Fruit fly (Drosophila melanogaster): ENCODE measurements around the gene CG11162.

CG11162 gene

DNA sequence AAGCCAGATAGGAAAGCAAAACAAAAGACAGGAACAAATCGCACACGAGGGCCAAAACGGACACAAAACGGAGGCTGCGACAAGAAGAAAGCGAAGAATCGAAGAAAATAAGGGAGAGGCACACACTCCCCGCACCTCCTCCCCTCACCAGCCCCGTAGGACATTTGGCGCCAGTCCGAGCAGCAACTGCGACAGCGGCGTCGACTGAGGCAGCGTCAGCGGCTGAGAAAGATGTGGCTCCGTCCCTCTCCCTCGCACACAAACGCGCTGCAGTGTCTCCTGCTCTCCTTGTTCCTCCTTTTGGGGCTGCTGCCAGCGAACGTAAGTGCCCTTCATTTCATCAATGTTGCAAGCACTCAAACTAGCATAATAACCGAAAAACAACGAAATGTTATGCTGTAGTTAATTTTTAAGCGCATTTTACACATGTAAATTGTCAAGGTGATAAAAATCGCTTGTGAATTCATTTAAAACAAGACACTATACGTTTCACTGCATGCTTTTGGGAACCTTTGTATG lies 6.3 kb upstream of the CG11162 start:
- TF ChIP-seq aop (GFP tag; IDR thresholded peaks at IDR 0.05) (no peak), CG15696 (tag; optimal IDR thresholded peaks at IDR 0.05) (no peak), vfl (GFP tag; optimal IDR thresholded peaks at IDR 0.05) (no peak), CG11456 (GFP tag; IDR thresholded peaks at IDR 0.05) (no peak), ttk (GFP tag; IDR thresholded peaks at IDR 0.05) (no peak), crol (GFP tag; IDR thresholded peaks at IDR 0.05) (peak; percentile 59; the same call in 1 of the 2 replicates), CG10321 (GFP tag; IDR thresholded peaks at IDR 0.05) (peak; percentile 39; the same call in 1 of the 2 replicates), CG8281 (tag; optimal IDR thresholded peaks at IDR 0.05) (peak; percentile 93), CG1832 (GFP tag; optimal IDR thresholded peaks at IDR 0.05) (peak; percentile 65), jumu (GFP tag; optimal IDR thresholded peaks at IDR 0.05) (no peak), Adf1 (GFP tag; IDR thresholded peaks at IDR 0.05) (peak; percentile 94), Camta (GFP tag; optimal IDR thresholded peaks at IDR 0.05) (no peak), Dek (tag; optimal IDR thresholded peaks at IDR 0.05) (no peak), CkIIα-i1 (GFP tag; IDR thresholded peaks at IDR 0.05) (no peak), CG11247 (GFP tag; IDR thresholded peaks at IDR 0.05) (no peak), unpg (GFP tag; optimal IDR thresholded peaks at IDR 0.05) (no peak), CG13894 (tag; optimal IDR thresholded peaks at IDR 0.05) (no peak), CG8765 (GFP tag; IDR thresholded peaks at IDR 0.05) (no peak), Med (GFP tag) (peak; percentile 24)

DNA sequence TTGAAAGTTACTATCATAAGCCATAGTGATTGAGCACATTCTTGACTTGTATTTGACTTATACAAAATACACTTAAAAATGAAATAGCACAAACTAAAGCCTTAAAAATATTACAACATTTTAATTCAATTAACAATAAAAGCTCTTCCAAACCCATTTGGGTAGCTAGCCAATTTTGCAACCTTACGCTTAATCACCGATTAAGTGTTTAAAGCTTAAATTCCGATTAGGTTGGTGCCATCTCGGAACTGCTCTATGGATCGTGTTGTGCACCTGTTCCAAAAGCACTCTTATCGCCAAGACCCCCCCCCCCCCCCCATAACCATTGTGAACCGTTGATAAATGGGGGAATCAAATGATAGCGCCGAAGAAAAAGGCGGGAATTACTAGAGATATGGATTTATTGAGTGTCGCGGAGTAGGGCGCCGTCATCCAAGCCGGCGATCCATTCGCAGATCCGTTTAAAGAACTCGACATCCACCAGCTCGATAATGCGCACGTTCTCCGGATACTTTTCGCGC lies 1.3 kb downstream of the CG11162 start:
- TF ChIP-seq GATAe (GFP tag; conservative IDR thresholded peaks at IDR 0.05), result peak; percentile 25; the same call in 1 of the 2 replicates
- TF ChIP-seq sug (tag; optimal IDR thresholded peaks at IDR 0.05), result peak; percentile 27
- peak; percentile 2 for TF ChIP-seq CG15514 (GFP tag; optimal IDR thresholded peaks at IDR 0.05)
- no peak for TF ChIP-seq CG1529 (GFP tag; optimal IDR thresholded peaks at IDR 0.05)
- peak; percentile 5 for TF ChIP-seq Hey (tag; optimal IDR thresholded peaks at IDR 0.05)
- no peak for TF ChIP-seq Spps (tag; optimal IDR thresholded peaks at IDR 0.05)
- TF ChIP-seq crol (GFP tag; IDR thresholded peaks at IDR 0.05), result peak; percentile 67
- peak; percentile 3 for TF ChIP-seq CG34376 (GFP tag; optimal IDR thresholded peaks at IDR 0.05)
- peak; percentile 71 for TF ChIP-seq CG2712 (tag; optimal IDR thresholded peaks at IDR 0.05)
- peak; percentile 91 for TF ChIP-seq exex (tag; optimal IDR thresholded peaks at IDR 0.05)
- no peak for TF ChIP-seq ttk (GFP tag; IDR thresholded peaks at IDR 0.05)
- peak; percentile 44 for TF ChIP-seq grn (GFP tag; optimal IDR thresholded peaks at IDR 0.05)
- TF ChIP-seq Dp (GFP tag; optimal IDR thresholded peaks at IDR 0.05), result peak; percentile 9
- TF ChIP-seq CG10979 (tag; optimal IDR thresholded peaks at IDR 0.05), result no peak
- TF ChIP-seq HmgZ (tag; optimal IDR thresholded peaks at IDR 0.05), result peak; percentile 20

DNA sequence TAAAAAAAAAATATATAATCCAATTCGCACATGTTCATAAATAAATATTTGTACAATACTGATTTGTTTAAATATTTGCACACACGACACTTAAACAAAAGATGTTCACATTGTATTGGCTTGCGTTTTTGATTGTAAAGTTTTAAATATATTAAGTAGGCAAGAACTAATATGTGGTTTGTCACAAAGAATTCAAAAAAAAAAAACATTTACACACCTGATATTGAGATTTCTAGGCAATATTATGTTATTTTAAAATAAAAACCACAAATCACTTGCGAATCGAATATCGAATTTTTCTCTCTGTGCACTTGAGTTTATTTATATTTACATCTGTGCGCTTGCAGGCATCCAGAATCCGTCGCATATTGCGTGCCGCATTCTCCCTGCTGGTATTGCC lies 2.9 kb downstream of the CG11162 start:
- TF ChIP-seq CG13775 (GFP tag; optimal IDR thresholded peaks at IDR 0.05) (no peak), pho (GFP tag; optimal IDR thresholded peaks at IDR 0.05) (no peak), CG3995 (GFP tag; optimal IDR thresholded peaks at IDR 0.05) (no peak), p53 (GFP tag; optimal IDR thresholded peaks at IDR 0.05) (no peak), CG33557 (GFP tag; optimal IDR thresholded peaks at IDR 0.05) (peak; percentile 16), zfh1 (GFP tag; IDR thresholded peaks at IDR 0.05) (no peak), CG18262 (tag; optimal IDR thresholded peaks at IDR 0.05) (peak; percentile 35), vnd (GFP tag; IDR thresholded peaks at IDR 0.05; ENCODE audit: partially characterized antibody) (no peak), CG15514 (GFP tag; optimal IDR thresholded peaks at IDR 0.05) (no peak), Nf-YA (GFP tag; IDR thresholded peaks at IDR 0.05) (no peak), Nf-YC (tag; optimal IDR thresholded peaks at IDR 0.05) (no peak), Dad (GFP tag; optimal IDR thresholded peaks at IDR 0.05) (no peak), CG9817 (tag; optimal IDR thresholded peaks at IDR 0.05) (peak; percentile 24), CG17186 (GFP tag; optimal IDR thresholded peaks at IDR 0.05) (no peak), CG3847 (GFP tag; IDR thresholded peaks at IDR 0.05) (no peak), exex (tag; optimal IDR thresholded peaks at IDR 0.05) (no peak), CG42726 (GFP tag; IDR thresholded peaks at IDR 0.05; ENCODE audit: partially characterized antibody) (no peak), pita (GFP tag; optimal IDR thresholded peaks at IDR 0.05) (no peak), CG7786 (GFP tag; optimal IDR thresholded peaks at IDR 0.05) (no peak)
